Fruit fly (Drosophila melanogaster) whole organism, prepupa: Measurements from ENCODE around the gene CG43391.

Source experiments
- CG6163 ChIP-seq: fragments of 200-800 bp; sonication (Bioruptor generic); IDR thresholded peaks from 3 replicates; pipeline ENCODE4 v1.3.6; 2022; ENCODE audit warnings: missing biosample characterization, missing genetic modification characterization
- Ets96B ChIP-seq: fragments of 200-800 bp; optimal IDR thresholded peaks from 2 replicates; lab custom pipeline; 2019; ENCODE audit warnings: missing biosample characterization, mild to moderate bottlenecking, missing genetic modification characterization, moderate library complexity
- Gug ChIP-seq: fragments of 200-800 bp; sonication (Bioruptor generic); IDR thresholded peaks from 2 replicates; pipeline ENCODE4 v1.3.6; 2022; ENCODE audit warnings: missing biosample characterization, missing genetic modification characterization
- Hr39 ChIP-seq: fragments of 200-800 bp; sonication (Bioruptor generic); optimal IDR thresholded peaks from 2 replicates; lab custom pipeline; 2016; ENCODE audit warnings: missing biosample characterization, missing genetic modification characterization
- OdsH ChIP-seq: fragments of 200-800 bp; sonication (Bioruptor generic); optimal IDR thresholded peaks from 3 replicates; lab custom pipeline; 2016; ENCODE audit warnings: missing biosample characterization, missing genetic modification characterization
- Smox ChIP-seq: fragments of 200-800 bp; sonication (Bioruptor generic); optimal IDR thresholded peaks from 3 replicates; lab custom pipeline; 2016; ENCODE audit warnings: missing biosample characterization, missing genetic modification characterization
- acj6 ChIP-seq: fragments of 200-800 bp; sonication (Bioruptor generic); optimal IDR thresholded peaks from 3 replicates; lab custom pipeline; 2016; ENCODE audit warnings: missing biosample characterization, missing genetic modification characterization
- svp ChIP-seq: fragments of 200-800 bp; sonication (Bioruptor generic); peaks from one replicate; lab custom pipeline; 2016; ENCODE audit warnings: missing biosample characterization, missing genetic modification characterization

DNA sequence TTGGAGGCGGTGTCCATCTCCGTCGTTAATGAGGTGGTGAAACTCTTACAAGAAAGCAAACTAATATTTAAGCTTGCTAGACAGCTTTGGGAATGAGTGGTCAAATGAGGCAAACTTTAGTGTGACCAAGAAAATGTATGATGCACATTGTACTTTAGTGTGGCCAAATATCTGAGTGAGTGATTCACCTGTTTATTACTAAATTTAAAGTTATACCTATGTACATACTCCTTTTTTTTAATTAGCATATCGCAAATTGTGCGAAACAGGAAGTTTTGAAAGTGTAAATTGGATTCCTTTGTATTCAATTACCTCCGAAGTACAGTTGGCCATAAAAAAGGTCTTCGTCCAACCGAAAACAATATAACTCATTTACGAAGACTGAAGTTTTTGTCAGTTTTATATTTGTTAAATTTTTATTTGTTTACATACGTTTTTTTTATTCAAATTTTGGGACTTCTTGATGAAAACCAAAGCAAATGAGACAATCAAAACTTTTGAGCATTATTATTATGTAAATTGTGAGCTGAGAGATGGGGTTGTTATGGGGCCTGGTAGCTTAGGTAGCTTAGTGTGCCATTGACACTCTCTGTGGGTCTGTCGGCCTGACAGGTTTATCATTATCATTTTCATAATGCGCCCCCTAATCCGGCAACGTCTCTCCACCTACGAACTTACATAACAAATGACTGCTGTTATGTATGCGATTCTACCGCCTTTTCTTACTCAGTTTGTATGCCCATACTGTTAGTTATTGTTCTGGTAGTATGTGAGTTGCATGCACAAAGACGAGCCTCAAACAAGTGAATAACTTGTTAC, 41.1 kb downstream of the CG43391 start:
- TF ChIP-seq Gug (GFP tag; lab: Robert Waterston, UW), result no peak
- TF ChIP-seq svp (GFP tag; lab: Kevin White, UChicago), result no peak
- TF ChIP-seq acj6, result no peak
- no peak for TF ChIP-seq OdsH
- TF ChIP-seq Hr39, result no peak
- TF ChIP-seq CG6163 (GFP tag; lab: Robert Waterston, UW), result no peak
- no peak for TF ChIP-seq Smox (GFP tag; lab: Kevin White, UChicago)
- no peak for TF ChIP-seq Ets96B (tag; lab: Kevin White, UChicago)
